Worm (Caenorhabditis elegans) whole organism, L4/young adult: ENCODE results near the gene clec-210.

Source experiments
- W03F9.2 ChIP-seq: fragments of 150-350 bp; optimal IDR thresholded peaks from 2 replicates; lab custom pipeline; 2014; ENCODE audit warnings: missing biosample characterization, missing genetic modification characterization
- him-1 ChIP-seq: sonication (generic microtip); optimal IDR thresholded peaks from 2 replicates; lab custom pipeline; 2016; ENCODE audit warnings: missing genotype, missing genetic modification reagents, missing genetic modification characterization, missing compliant biosample characterization

- no peak for TF ChIP-seq him-1 (tag; lab: Kevin White, UChicago)
- no peak for TF ChIP-seq W03F9.2 (tag; lab: Kevin White, UChicago)
Measured at ce11 chrV:3121743-3122142, 3.6 kb downstream of the clec-210 start, which contains the start of gene srt-56.
